ENCODE assay signal across 1 fruit fly cellular context in the genomic region with DNA sequence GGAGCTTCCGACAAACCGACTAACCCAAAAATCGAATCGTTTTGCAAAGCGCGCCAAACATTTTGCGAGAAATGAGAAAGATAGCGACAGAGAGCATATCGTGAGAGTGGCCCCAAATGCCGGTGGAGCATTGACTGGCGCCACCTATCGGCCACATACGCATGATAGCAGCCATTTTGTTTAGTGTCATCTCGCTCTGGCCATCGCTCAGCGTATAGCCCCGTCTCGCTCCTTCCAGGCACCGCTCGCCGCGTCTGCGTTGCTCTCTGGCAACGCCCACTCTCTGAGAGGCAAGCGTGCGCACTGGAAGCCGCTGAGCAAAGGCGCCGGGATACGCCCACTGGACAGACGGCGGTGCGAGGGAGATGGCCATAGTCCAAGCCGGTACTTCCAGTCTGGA.
TF ChIP-seq lines count a peak whose summit lies in the region.

No protein-coding gene starts in this region.

TF ChIP-seq in whole organism, embryonic, 481 proteins besides CTCF, POLR2A, EP300 and RAD21 (continued from another document and continues in another):
- peak; percentile 46; the same call in 2 of the 3 replicates for TF ChIP-seq CG16813 (GFP tag; IDR thresholded peaks at IDR 0.05; lab: Robert Waterston, UW; ENCODE audit: partially characterized antibody)
- peak; percentile 98 for TF ChIP-seq CG1832 (GFP tag; optimal IDR thresholded peaks at IDR 0.05; lab: Kevin White, UChicago)
- peak; percentile 97 for TF ChIP-seq CG10321 (GFP tag; IDR thresholded peaks at IDR 0.05; lab: Robert Waterston, UW)
- TF ChIP-seq ttk (GFP tag; IDR thresholded peaks at IDR 0.05; lab: Robert Waterston, UW), result no peak
- TF ChIP-seq Ssrp (tag; optimal IDR thresholded peaks at IDR 0.05; lab: Kevin White, UChicago), result no peak
- TF ChIP-seq sens-2 (GFP tag; IDR thresholded peaks at IDR 0.05; lab: Robert Waterston, UW), result no peak
- TF ChIP-seq knrl (GFP tag; IDR thresholded peaks at IDR 0.05; lab: Robert Waterston, UW; ENCODE audit: partially characterized antibody), result peak; percentile 41; the same call in 1 of the 3 replicates
- peak; percentile 56 for TF ChIP-seq E2f2 (GFP tag; IDR thresholded peaks at IDR 0.05; lab: Robert Waterston, UW)
- no peak for TF ChIP-seq PHDP (tag; optimal IDR thresholded peaks at IDR 0.05; lab: Kevin White, UChicago)
- no peak for TF ChIP-seq tup (GFP tag; optimal IDR thresholded peaks at IDR 0.05; lab: Kevin White, UChicago)
- TF ChIP-seq tx (GFP tag; optimal IDR thresholded peaks at IDR 0.05; lab: Kevin White, UChicago), result no peak
- TF ChIP-seq CG12071 (GFP tag; optimal IDR thresholded peaks at IDR 0.05; lab: Kevin White, UChicago), result no peak
- TF ChIP-seq shn (GFP tag; optimal IDR thresholded peaks at IDR 0.05; lab: Kevin White, UChicago), result no peak
- TF ChIP-seq CG5953 (GFP tag; IDR thresholded peaks at IDR 0.05; lab: Robert Waterston, UW), result no peak
- no peak for TF ChIP-seq Ets65A (GFP tag; lab: Kevin White, UChicago)
- TF ChIP-seq CG16863 (GFP tag; optimal IDR thresholded peaks at IDR 0.05; lab: Kevin White, UChicago), result no peak
- TF ChIP-seq CG11456 (GFP tag; IDR thresholded peaks at IDR 0.05; lab: Robert Waterston, UW), result peak; percentile 78; the same call in 2 of the 3 replicates
- TF ChIP-seq p53 (GFP tag; optimal IDR thresholded peaks at IDR 0.05; lab: Kevin White, UChicago), result no peak
- no peak for TF ChIP-seq CrebB (tag; optimal IDR thresholded peaks at IDR 0.05; lab: Kevin White, UChicago)
- TF ChIP-seq CG31441 (GFP tag; IDR thresholded peaks at IDR 0.05; lab: Robert Waterston, UW), result no peak
- no peak for TF ChIP-seq gt (GFP tag; IDR thresholded peaks at IDR 0.05; lab: Robert Waterston, UW)
- TF ChIP-seq stc (GFP tag; IDR thresholded peaks at IDR 0.05; lab: Robert Waterston, UW), result no peak; the same call in 1 of the 2 replicates
- TF ChIP-seq luna (GFP tag; optimal IDR thresholded peaks at IDR 0.05; lab: Kevin White, UChicago), result no peak
- TF ChIP-seq esg (GFP tag; conservative IDR thresholded peaks at IDR 0.05; lab: Robert Waterston, UW), result no peak
- peak; percentile 33; the same call in 1 of the 2 replicates for TF ChIP-seq sim (GFP tag; IDR thresholded peaks at IDR 0.05; lab: Robert Waterston, UW)
- no peak for TF ChIP-seq pita (GFP tag; optimal IDR thresholded peaks at IDR 0.05; lab: Kevin White, UChicago)
- TF ChIP-seq insv (GFP tag; optimal IDR thresholded peaks at IDR 0.05; lab: Kevin White, UChicago), result no peak
- TF ChIP-seq CG8478 (optimal IDR thresholded peaks at IDR 0.05; lab: Kevin White, UChicago), result peak; percentile 98
- no peak for TF ChIP-seq Ada2b (GFP tag; IDR thresholded peaks at IDR 0.05; lab: Robert Waterston, UW)
- TF ChIP-seq CG6854 (GFP tag; optimal IDR thresholded peaks at IDR 0.05; lab: Kevin White, UChicago), result no peak
- peak; percentile 71 for TF ChIP-seq GATAe (GFP tag; conservative IDR thresholded peaks at IDR 0.05; lab: Robert Waterston, UW)
- no peak for TF ChIP-seq CG6654 (GFP tag; optimal IDR thresholded peaks at IDR 0.05; lab: Kevin White, UChicago)
- TF ChIP-seq Oaz (GFP tag; IDR thresholded peaks at IDR 0.05; lab: Robert Waterston, UW), result peak; percentile 49; the same call in 1 of the 2 replicates
- no peak for TF ChIP-seq Hr39 (optimal IDR thresholded peaks at IDR 0.05; lab: Kevin White, UChicago)
- TF ChIP-seq ems (GFP tag; optimal IDR thresholded peaks at IDR 0.05; lab: Kevin White, UChicago), result no peak
- TF ChIP-seq dimm (GFP tag; IDR thresholded peaks at IDR 0.05; lab: Robert Waterston, UW), result no peak
- TF ChIP-seq kay (GFP tag; optimal IDR thresholded peaks at IDR 0.05; lab: Kevin White, UChicago), result no peak
- no peak for TF ChIP-seq Atf-2 (GFP tag; optimal IDR thresholded peaks at IDR 0.05; lab: Kevin White, UChicago)
- no peak for TF ChIP-seq hb (GFP tag; IDR thresholded peaks at IDR 0.05; lab: Robert Waterston, UW; ENCODE audit: partially characterized antibody)
- TF ChIP-seq tgo (GFP tag; IDR thresholded peaks at IDR 0.05; lab: Robert Waterston, UW), result no peak
- no peak for TF ChIP-seq gro (GFP tag; optimal IDR thresholded peaks at IDR 0.05; lab: Kevin White, UChicago)
- no peak for TF ChIP-seq gem (tag; optimal IDR thresholded peaks at IDR 0.05; lab: Kevin White, UChicago)
- no peak for TF ChIP-seq pzg (GFP tag; optimal IDR thresholded peaks at IDR 0.05; lab: Kevin White, UChicago)
- TF ChIP-seq trem (tag; optimal IDR thresholded peaks at IDR 0.05; lab: Kevin White, UChicago), result no peak
- peak; percentile 72; the same call in 1 of the 2 replicates for TF ChIP-seq CG32767 (GFP tag; IDR thresholded peaks at IDR 0.05; lab: Robert Waterston, UW)
- TF ChIP-seq Jarid2 (GFP tag; optimal IDR thresholded peaks at IDR 0.05; lab: Kevin White, UChicago), result peak; percentile 87
- 0 out of 2 replicates have a peak, but pooled peaks have one; percentile 15 for TF ChIP-seq CG17612 (GFP tag; IDR thresholded peaks at IDR 0.05; lab: Robert Waterston, UW)
- no peak for TF ChIP-seq CG33557 (GFP tag; optimal IDR thresholded peaks at IDR 0.05; lab: Kevin White, UChicago)
- no peak for TF ChIP-seq CG11560 (tag; IDR thresholded peaks at IDR 0.05; lab: Robert Waterston, UW)
- no peak for TF ChIP-seq Hmr (GFP tag; optimal IDR thresholded peaks at IDR 0.05; lab: Kevin White, UChicago)
- TF ChIP-seq vvl (GFP tag; IDR thresholded peaks at IDR 0.05; lab: Robert Waterston, UW), result peak; percentile 81
- TF ChIP-seq hth (optimal IDR thresholded peaks at IDR 0.05; lab: Kevin White, UChicago), result no peak
- TF ChIP-seq CG4820 (GFP tag; optimal IDR thresholded peaks at IDR 0.05; lab: Kevin White, UChicago), result no peak
- TF ChIP-seq CG18011 (GFP tag; optimal IDR thresholded peaks at IDR 0.05; lab: Kevin White, UChicago), result no peak
- no peak for TF ChIP-seq CG13775 (GFP tag; optimal IDR thresholded peaks at IDR 0.05; lab: Kevin White, UChicago)
- TF ChIP-seq gfzf (GFP tag; optimal IDR thresholded peaks at IDR 0.05; lab: Kevin White, UChicago), result no peak
- no peak for TF ChIP-seq Fer2 (tag; optimal IDR thresholded peaks at IDR 0.05; lab: Kevin White, UChicago)
- TF ChIP-seq Sry-δ (GFP tag; optimal IDR thresholded peaks at IDR 0.05; lab: Kevin White, UChicago), result no peak
- TF ChIP-seq CG7271 (tag; optimal IDR thresholded peaks at IDR 0.05; lab: Kevin White, UChicago), result no peak
- TF ChIP-seq Side (GFP tag; optimal IDR thresholded peaks at IDR 0.05; lab: Kevin White, UChicago), result no peak
- no peak for TF ChIP-seq toy (GFP tag; IDR thresholded peaks at IDR 0.05; lab: Robert Waterston, UW)
- TF ChIP-seq jumu (GFP tag; optimal IDR thresholded peaks at IDR 0.05; lab: Kevin White, UChicago), result no peak
- TF ChIP-seq amos (GFP tag; IDR thresholded peaks at IDR 0.05; lab: Robert Waterston, UW; ENCODE audit: partially characterized antibody), result peak; percentile 33; the same call in 1 of the 2 replicates
- TF ChIP-seq CG10267 (tag; optimal IDR thresholded peaks at IDR 0.05; lab: Kevin White, UChicago), result peak; percentile 9
- TF ChIP-seq cad (GFP tag; optimal IDR thresholded peaks at IDR 0.05; lab: Kevin White, UChicago), result no peak
- TF ChIP-seq CG3281 (GFP tag; optimal IDR thresholded peaks at IDR 0.05; lab: Kevin White, UChicago), result no peak
- TF ChIP-seq CG10979 (tag; optimal IDR thresholded peaks at IDR 0.05; lab: Kevin White, UChicago), result no peak
- peak; percentile 51 for TF ChIP-seq pb (GFP tag; optimal IDR thresholded peaks at IDR 0.05; lab: Kevin White, UChicago)
- TF ChIP-seq D19A (tag; optimal IDR thresholded peaks at IDR 0.05; lab: Kevin White, UChicago), result no peak
- TF ChIP-seq sisA (GFP tag; IDR thresholded peaks at IDR 0.05; lab: Robert Waterston, UW), result no peak
- peak; percentile 97 for TF ChIP-seq Nf-YB (GFP tag; optimal IDR thresholded peaks at IDR 0.05; lab: Kevin White, UChicago)
- TF ChIP-seq Dp (GFP tag; optimal IDR thresholded peaks at IDR 0.05; lab: Kevin White, UChicago), result no peak
- 0 out of 3 replicates have a peak, but pooled peaks have one; percentile 29 for TF ChIP-seq zen2 (GFP tag; IDR thresholded peaks at IDR 0.05; lab: Robert Waterston, UW; ENCODE audit: partially characterized antibody)
- TF ChIP-seq disco-r (GFP tag; optimal IDR thresholded peaks at IDR 0.05; lab: Kevin White, UChicago), result no peak
- TF ChIP-seq maf-S (GFP tag; optimal IDR thresholded peaks at IDR 0.05; lab: Kevin White, UChicago), result no peak
- TF ChIP-seq CG14965 (GFP tag; optimal IDR thresholded peaks at IDR 0.05; lab: Kevin White, UChicago; ENCODE audit: borderline replicate concordance), result no peak
- TF ChIP-seq schlank (tag; optimal IDR thresholded peaks at IDR 0.05; lab: Kevin White, UChicago), result no peak
- peak; percentile 6 for TF ChIP-seq CG3163 (GFP tag; optimal IDR thresholded peaks at IDR 0.05; lab: Kevin White, UChicago)
- TF ChIP-seq CG3838 (GFP tag; optimal IDR thresholded peaks at IDR 0.05; lab: Kevin White, UChicago), result no peak
- no peak for TF ChIP-seq Dad (GFP tag; optimal IDR thresholded peaks at IDR 0.05; lab: Kevin White, UChicago)
- peak; percentile 70 for TF ChIP-seq ftz-f1 (GFP tag; optimal IDR thresholded peaks at IDR 0.05; lab: Kevin White, UChicago)
- TF ChIP-seq vnd (GFP tag; IDR thresholded peaks at IDR 0.05; lab: Robert Waterston, UW; ENCODE audit: partially characterized antibody), result no peak
- peak; percentile 22; the same call in 1 of the 2 replicates for TF ChIP-seq bbx (GFP tag; IDR thresholded peaks at IDR 0.05; lab: Robert Waterston, UW; ENCODE audit: partially characterized antibody)
- TF ChIP-seq Pdp1 (GFP tag; optimal IDR thresholded peaks at IDR 0.05; lab: Kevin White, UChicago), result no peak
- no peak for TF ChIP-seq CG12744 (GFP tag; optimal IDR thresholded peaks at IDR 0.05; lab: Kevin White, UChicago)
- TF ChIP-seq CG18764 (GFP tag; optimal IDR thresholded peaks at IDR 0.05; lab: Kevin White, UChicago), result no peak
- TF ChIP-seq wdn (GFP tag; IDR thresholded peaks at IDR 0.05; lab: Robert Waterston, UW), result peak; percentile 43; the same call in 1 of the 2 replicates
- TF ChIP-seq fru (optimal IDR thresholded peaks at IDR 0.05; lab: Kevin White, UChicago), result no peak
- peak; percentile 58 for TF ChIP-seq ash1 (GFP tag; optimal IDR thresholded peaks at IDR 0.05; lab: Kevin White, UChicago)
- TF ChIP-seq Adf1 (GFP tag; IDR thresholded peaks at IDR 0.05; lab: Robert Waterston, UW), result peak; percentile 81
- no peak for TF ChIP-seq CG15696 (tag; optimal IDR thresholded peaks at IDR 0.05; lab: Kevin White, UChicago)
- TF ChIP-seq jing (GFP tag; optimal IDR thresholded peaks at IDR 0.05; lab: Kevin White, UChicago), result no peak
- TF ChIP-seq salm (tag; optimal IDR thresholded peaks at IDR 0.05; lab: Kevin White, UChicago), result no peak
- TF ChIP-seq CG16779 (GFP tag; IDR thresholded peaks at IDR 0.05; lab: Robert Waterston, UW), result no peak
- TF ChIP-seq Lhr (GFP tag; optimal IDR thresholded peaks at IDR 0.05; lab: Kevin White, UChicago), result no peak
- TF ChIP-seq run (tag; optimal IDR thresholded peaks at IDR 0.05; lab: Kevin White, UChicago), result no peak
- no peak for TF ChIP-seq gsb-n (tag; optimal IDR thresholded peaks at IDR 0.05; lab: Kevin White, UChicago)
- peak; percentile 93 for TF ChIP-seq Med (GFP tag; lab: Kevin White, UChicago)
- peak; percentile 10 for TF ChIP-seq btn (GFP tag; optimal IDR thresholded peaks at IDR 0.05; lab: Kevin White, UChicago)
- TF ChIP-seq CG16815 (GFP tag; optimal IDR thresholded peaks at IDR 0.05; lab: Kevin White, UChicago), result no peak
- peak in 1 of 2 experiments; percentile 45 for TF ChIP-seq chif (GFP tag; optimal IDR thresholded peaks at IDR 0.05; lab: Kevin White, UChicago)
- no peak for TF ChIP-seq Lim3 (GFP tag; IDR thresholded peaks at IDR 0.05; lab: Robert Waterston, UW)
- no peak; the same call in 1 of the 2 replicates for TF ChIP-seq wor (GFP tag; IDR thresholded peaks at IDR 0.05; lab: Robert Waterston, UW)
- TF ChIP-seq HLH4C (GFP tag; IDR thresholded peaks at IDR 0.05; lab: Robert Waterston, UW; ENCODE audit: partially characterized antibody), result 0 out of 3 replicates have a peak, but pooled peaks have one; percentile 54
- no peak for TF ChIP-seq dm (GFP tag; optimal IDR thresholded peaks at IDR 0.05; lab: Kevin White, UChicago)
- peak; percentile 80; the same call in 2 of the 3 replicates for TF ChIP-seq Dbx (GFP tag; IDR thresholded peaks at IDR 0.05; lab: Robert Waterston, UW)
- no peak for TF ChIP-seq D19B (GFP tag; optimal IDR thresholded peaks at IDR 0.05; lab: Kevin White, UChicago)
- TF ChIP-seq Hand (GFP tag; optimal IDR thresholded peaks at IDR 0.05; lab: Kevin White, UChicago), result no peak
- peak; percentile 21 for TF ChIP-seq scrt (GFP tag; optimal IDR thresholded peaks at IDR 0.05; lab: Kevin White, UChicago)
- no peak for TF ChIP-seq CG15011 (GFP tag; optimal IDR thresholded peaks at IDR 0.05; lab: Kevin White, UChicago)
- TF ChIP-seq Atf6 (GFP tag; IDR thresholded peaks at IDR 0.05; lab: Robert Waterston, UW), result peak; percentile 40; the same call in 1 of the 2 replicates
- TF ChIP-seq da (GFP tag; optimal IDR thresholded peaks at IDR 0.05; lab: Kevin White, UChicago), result peak; percentile 75
- TF ChIP-seq CG4328 (GFP tag; optimal IDR thresholded peaks at IDR 0.05; lab: Kevin White, UChicago), result no peak
- TF ChIP-seq zen (tag; optimal IDR thresholded peaks at IDR 0.05; lab: Kevin White, UChicago), result no peak
- TF ChIP-seq nmo (GFP tag; optimal IDR thresholded peaks at IDR 0.05; lab: Kevin White, UChicago), result peak; percentile 49
- TF ChIP-seq pnt (GFP tag; optimal IDR thresholded peaks at IDR 0.05; lab: Kevin White, UChicago), result no peak
- TF ChIP-seq jigr1 (GFP tag; IDR thresholded peaks at IDR 0.05; lab: Robert Waterston, UW), result no peak
- TF ChIP-seq CG31365 (tag; optimal IDR thresholded peaks at IDR 0.05; lab: Kevin White, UChicago), result no peak
- no peak for TF ChIP-seq CG12391 (tag; optimal IDR thresholded peaks at IDR 0.05; lab: Kevin White, UChicago)
- no peak for TF ChIP-seq pan (optimal IDR thresholded peaks at IDR 0.05; lab: Kevin White, UChicago)
- peak in 1 of 2 experiments; percentile 72 for TF ChIP-seq pan (GFP tag; optimal IDR thresholded peaks at IDR 0.05 in 1 of 2, IDR thresholded peaks at IDR 0.05 in 1 of 2)
- TF ChIP-seq Hsf (GFP tag; optimal IDR thresholded peaks at IDR 0.05; lab: Kevin White, UChicago), result no peak
- peak; percentile 67 for TF ChIP-seq HmgZ (tag; optimal IDR thresholded peaks at IDR 0.05; lab: Kevin White, UChicago)
- TF ChIP-seq CG15269 (tag; optimal IDR thresholded peaks at IDR 0.05; lab: Kevin White, UChicago), result no peak
- no peak for TF ChIP-seq sima (GFP tag; optimal IDR thresholded peaks at IDR 0.05; lab: Kevin White, UChicago)
- TF ChIP-seq CG7745 (tag; optimal IDR thresholded peaks at IDR 0.05; lab: Kevin White, UChicago), result no peak
- TF ChIP-seq BtbVII (GFP tag; optimal IDR thresholded peaks at IDR 0.05; lab: Kevin White, UChicago), result no peak
- TF ChIP-seq Antp (GFP tag; optimal IDR thresholded peaks at IDR 0.05; lab: Kevin White, UChicago), result no peak
- TF ChIP-seq wek (GFP tag; optimal IDR thresholded peaks at IDR 0.05; lab: Kevin White, UChicago), result no peak
